Fruit fly (Drosophila melanogaster) whole organism, prepupa: ENCODE data around the gene CG33108.

Source experiments
- CG1621 ChIP-seq: fragments of 200-800 bp; sonication (Bioruptor generic); optimal IDR thresholded peaks from 3 replicates; lab custom pipeline; 2018; ENCODE audit warnings: missing biosample characterization, mild to moderate bottlenecking, missing genetic modification characterization
- CG6808 ChIP-seq: fragments of 200-800 bp; sonication (Bioruptor generic); optimal IDR thresholded peaks from 3 replicates; lab custom pipeline; 2017; ENCODE audit warnings: missing biosample characterization, missing genetic modification characterization, mild to moderate bottlenecking, moderate library complexity, missing genetic modification reagents
- CG8119 ChIP-seq: fragments of 200-800 bp; sonication (Bioruptor generic); IDR thresholded peaks from 3 replicates; pipeline ENCODE4 v1.3.6; 2022; ENCODE audit warnings: missing biosample characterization, missing genetic modification characterization
- Ets21C ChIP-seq: fragments of 200-800 bp; sonication (Bioruptor generic); optimal IDR thresholded peaks from 3 replicates; lab custom pipeline; 2016; ENCODE audit warnings: missing biosample characterization, missing genetic modification characterization
- Hr39 ChIP-seq: fragments of 200-800 bp; sonication (Bioruptor generic); optimal IDR thresholded peaks from 2 replicates; lab custom pipeline; 2016; ENCODE audit warnings: missing biosample characterization, missing genetic modification characterization
- OdsH ChIP-seq: fragments of 200-800 bp; sonication (Bioruptor generic); optimal IDR thresholded peaks from 3 replicates; lab custom pipeline; 2016; ENCODE audit warnings: missing biosample characterization, missing genetic modification characterization
- Sox15 ChIP-seq: fragments of 200-800 bp; sonication (Bioruptor generic); optimal IDR thresholded peaks from 3 replicates; lab custom pipeline; 2016; ENCODE audit warnings: missing biosample characterization, missing genetic modification characterization
- svp ChIP-seq: fragments of 200-800 bp; sonication (Bioruptor generic); peaks from one replicate; lab custom pipeline; 2016; ENCODE audit warnings: missing biosample characterization, missing genetic modification characterization
- topi ChIP-seq: fragments of 200-800 bp; sonication (Bioruptor generic); optimal IDR thresholded peaks from 3 replicates; lab custom pipeline; 2016; ENCODE audit warnings: missing biosample characterization, missing genetic modification characterization

- TF ChIP-seq OdsH (GFP tag; lab: Kevin White, UChicago) (no peak), Sox15 (GFP tag; lab: Kevin White, UChicago) (no peak), topi (GFP tag; lab: Kevin White, UChicago) (peak; percentile 21), Hr39 (GFP tag; lab: Kevin White, UChicago) (no peak), CG1621 (tag; lab: Kevin White, UChicago) (no peak), CG6808 (GFP tag; lab: Kevin White, UChicago) (no peak), Ets21C (GFP tag; lab: Kevin White, UChicago) (no peak), CG8119 (GFP tag; lab: Robert Waterston, UW) (peak; percentile 29; the same call in 1 of the 3 replicates), svp (GFP tag; lab: Kevin White, UChicago) (peak; percentile 46)
These were observed 40.1 kb upstream of the CG33108 start for dm6 chr3R:23955380-23955779.
